Fruit fly (Drosophila melanogaster) whole organism, embryonic: ENCODE data around the gene CG2691.

Experiments
- Ada2b ChIP-seq: fragments of 200-800 bp; sonication (Bioruptor generic); IDR thresholded peaks from 2 replicates; pipeline ENCODE4 v1.3.6; 2022; ENCODE audit warnings: missing biosample characterization, missing genetic modification characterization
- BEAF-32 ChIP-seq: fragments of 200-800 bp; sonication (Bioruptor generic); optimal IDR thresholded peaks from 3 replicates; lab custom pipeline; 2017; ENCODE audit warnings: missing biosample characterization, missing genetic modification characterization, mild to moderate bottlenecking, moderate library complexity, missing genetic modification reagents
- CG10147 ChIP-seq: fragments of 200-800 bp; sonication (Bioruptor generic); optimal IDR thresholded peaks from 2 replicates; lab custom pipeline; 2019; ENCODE audit warnings: missing biosample characterization, mild to moderate bottlenecking, missing genetic modification characterization, moderate library complexity
- CG10979 ChIP-seq: fragments of 200-800 bp; sonication (Bioruptor generic); optimal IDR thresholded peaks from 2 replicates; lab custom pipeline; 2018; ENCODE audit warnings: missing biosample characterization, mild to moderate bottlenecking, missing genetic modification characterization, moderate library complexity
- CG12155 ChIP-seq: fragments of 200-800 bp; sonication (Bioruptor generic); optimal IDR thresholded peaks from 3 replicates; lab custom pipeline; 2016; ENCODE audit warnings: missing biosample characterization, missing genetic modification characterization
- CG12299 ChIP-seq: fragments of 200-800 bp; sonication (Bioruptor generic); optimal IDR thresholded peaks from 2 replicates; lab custom pipeline; 2018; ENCODE audit warnings: missing biosample characterization, mild to moderate bottlenecking, missing genetic modification characterization
- CG12744 ChIP-seq: fragments of 200-800 bp; sonication (Bioruptor generic); optimal IDR thresholded peaks from 2 replicates; lab custom pipeline; 2016; ENCODE audit warnings: missing biosample characterization, missing genetic modification characterization
- CG13287 ChIP-seq: fragments of 200-800 bp; sonication (Bioruptor generic); IDR thresholded peaks from 2 replicates; pipeline ENCODE4 v1.3.6; 2022; ENCODE audit warnings: missing biosample characterization, missing genetic modification characterization; ENCODE audit not compliant: partially characterized antibody
- CG15479 ChIP-seq: fragments of 200-800 bp; sonication (Bioruptor generic); optimal IDR thresholded peaks from 3 replicates; lab custom pipeline; 2019; ENCODE audit warnings: missing biosample characterization, mild to moderate bottlenecking, missing genetic modification characterization, moderate library complexity
- CG1602 ChIP-seq: fragments of 200-800 bp; sonication (Bioruptor generic); optimal IDR thresholded peaks from 3 replicates; lab custom pipeline; 2016; ENCODE audit warnings: missing biosample characterization, missing genetic modification characterization
- CG17802 ChIP-seq: fragments of 200-800 bp; sonication (Bioruptor generic); optimal IDR thresholded peaks from 2 replicates; lab custom pipeline; 2018; ENCODE audit warnings: missing biosample characterization, mild to moderate bottlenecking, missing genetic modification characterization, moderate library complexity
- CG1792 ChIP-seq: fragments of 200-800 bp; sonication (Bioruptor generic); optimal IDR thresholded peaks from 2 replicates; lab custom pipeline; 2016; ENCODE audit warnings: missing biosample characterization, missing genetic modification characterization
- CG2116 ChIP-seq: fragments of 200-800 bp; sonication (Bioruptor generic); optimal IDR thresholded peaks from 3 replicates; lab custom pipeline; 2018; ENCODE audit warnings: missing biosample characterization, mild to moderate bottlenecking, missing genetic modification characterization
- CG2129 ChIP-seq: fragments of 200-800 bp; sonication (Bioruptor generic); IDR thresholded peaks from 2 replicates; pipeline ENCODE4 v1.3.6; 2022; ENCODE audit warnings: missing biosample characterization, missing genetic modification characterization; ENCODE audit not compliant: partially characterized antibody
- CG32532 ChIP-seq: fragments of 200-800 bp; sonication (Bioruptor generic); IDR thresholded peaks from 2 replicates; pipeline ENCODE4 v1.3.6; 2022; ENCODE audit warnings: missing biosample characterization, missing genetic modification characterization
- CG33557 ChIP-seq: fragments of 200-800 bp; sonication (Bioruptor generic); optimal IDR thresholded peaks from 2 replicates; lab custom pipeline; 2019; ENCODE audit warnings: missing biosample characterization, mild to moderate bottlenecking, missing genetic modification characterization, moderate library complexity
- CG7786 ChIP-seq: fragments of 200-800 bp; sonication (Bioruptor generic); optimal IDR thresholded peaks from 2 replicates; lab custom pipeline; 2016; ENCODE audit warnings: missing biosample characterization, missing genetic modification characterization
- CG8359 ChIP-seq: fragments of 200-800 bp; sonication (Bioruptor generic); optimal IDR thresholded peaks from 2 replicates; lab custom pipeline; 2017; ENCODE audit warnings: missing biosample characterization, mild to moderate bottlenecking, missing genetic modification characterization, borderline replicate concordance
- CG9437 ChIP-seq: fragments of 200-800 bp; sonication (Bioruptor generic); optimal IDR thresholded peaks from 2 replicates; lab custom pipeline; 2018; ENCODE audit warnings: missing biosample characterization, mild to moderate bottlenecking, missing genetic modification characterization
- Doc2 ChIP-seq: fragments of 200-800 bp; sonication (Bioruptor generic); IDR thresholded peaks from 2 replicates; pipeline ENCODE4 v1.3.6; 2022; ENCODE audit warnings: missing biosample characterization, missing genetic modification characterization
- E2f2 ChIP-seq: fragments of 200-800 bp; sonication (Bioruptor generic); IDR thresholded peaks from 2 replicates; pipeline ENCODE4 v1.3.6; 2022; ENCODE audit warnings: missing biosample characterization, missing genetic modification characterization
- Eip74EF ChIP-seq, 2 experiments: fragments of 200-800 bp in 1 of 2; fragments of >200 bp in 1 of 2; sonication (Bioruptor generic) in 1 of 2; optimal IDR thresholded peaks; 2 replicates each; lab custom pipeline; 2017 to 2019; ENCODE audit warnings: missing biosample characterization in 2 of 2, missing genetic modification characterization in 2 of 2, mild to moderate bottlenecking in 1 of 2, moderate library complexity in 1 of 2
- Fer1 ChIP-seq: fragments of 200-800 bp; sonication (Bioruptor generic); optimal IDR thresholded peaks from 2 replicates; lab custom pipeline; 2017; ENCODE audit warnings: missing biosample characterization, mild to moderate bottlenecking, missing genetic modification characterization
- Fer3 ChIP-seq: fragments of 200-800 bp; sonication (Bioruptor generic); optimal IDR thresholded peaks from 2 replicates; lab custom pipeline; 2018; ENCODE audit warnings: missing biosample characterization, mild to moderate bottlenecking, missing genetic modification characterization, moderate library complexity
- Hr51 ChIP-seq, 2 experiments: fragments of 200-800 bp; sonication (Bioruptor generic); optimal IDR thresholded peaks; 2 replicates in 1 of 2; 3 replicates in 1 of 2; lab custom pipeline; 2016 to 2018; ENCODE audit warnings: missing biosample characterization in 2 of 2, missing genetic modification characterization in 2 of 2, mild to moderate bottlenecking in 1 of 2, moderate library complexity in 1 of 2
- Hsf ChIP-seq: fragments of 200-800 bp; sonication (Bioruptor generic); optimal IDR thresholded peaks from 3 replicates; lab custom pipeline; 2016; ENCODE audit warnings: missing biosample characterization, missing genetic modification characterization
- MBD-R2 ChIP-seq: fragments of 200-800 bp; sonication (Bioruptor generic); IDR thresholded peaks from 2 replicates; pipeline ENCODE4 v1.3.6; 2022; ENCODE audit warnings: missing biosample characterization, missing genetic modification characterization
- Oaz ChIP-seq: fragments of 200-800 bp; sonication (Bioruptor generic); IDR thresholded peaks from 2 replicates; pipeline ENCODE4 v1.3.6; 2022; ENCODE audit warnings: missing biosample characterization, missing genetic modification characterization
- Opbp ChIP-seq: fragments of 200-800 bp; sonication (Bioruptor generic); IDR thresholded peaks from 3 replicates; pipeline ENCODE4 v1.3.6; 2022; ENCODE audit warnings: missing biosample characterization, missing genetic modification characterization; ENCODE audit not compliant: partially characterized antibody
- Ptx1 ChIP-seq: fragments of 200-800 bp; sonication (Bioruptor generic); IDR thresholded peaks from 2 replicates; pipeline ENCODE4 v1.3.6; 2022; ENCODE audit warnings: missing biosample characterization, missing genetic modification characterization
- Rfx ChIP-seq: fragments of 200-800 bp; sonication (Bioruptor generic); IDR thresholded peaks from 2 replicates; pipeline ENCODE4 v1.3.6; 2022; ENCODE audit warnings: missing biosample characterization, missing genetic modification characterization
- ash1 ChIP-seq: fragments of 200-800 bp; sonication (Bioruptor generic); optimal IDR thresholded peaks from 2 replicates; lab custom pipeline; 2018; ENCODE audit warnings: missing biosample characterization, mild to moderate bottlenecking, missing genetic modification characterization
- btn ChIP-seq: fragments of 200-800 bp; sonication (Bioruptor generic); optimal IDR thresholded peaks from 2 replicates; lab custom pipeline; 2016; ENCODE audit warnings: missing biosample characterization, missing genetic modification characterization
- cad ChIP-seq: fragments of >200 bp; optimal IDR thresholded peaks from 2 replicates; lab custom pipeline; 2017; ENCODE audit warnings: missing biosample characterization, missing genetic modification characterization
- cas ChIP-seq: fragments of 200-800 bp; sonication (Bioruptor generic); IDR thresholded peaks from 2 replicates; pipeline ENCODE4 v1.3.6; 2022; ENCODE audit warnings: missing biosample characterization, missing genetic modification characterization
- chm ChIP-seq: fragments of 200-800 bp; sonication (Bioruptor generic); IDR thresholded peaks from 2 replicates; pipeline ENCODE4 v1.3.6; 2022; ENCODE audit warnings: missing biosample characterization, missing genetic modification characterization
- en ChIP-seq: fragments of 200-800 bp; sonication (Bioruptor generic); optimal IDR thresholded peaks from 2 replicates; lab custom pipeline; 2016; ENCODE audit warnings: missing biosample characterization, missing genetic modification characterization
- esg ChIP-seq: fragments of 200-800 bp; sonication (Bioruptor generic); conservative IDR thresholded peaks from 2 replicates; pipeline ENCODE4 v1.3.6; 2022; ENCODE audit warnings: missing biosample characterization, missing genetic modification characterization
- gem ChIP-seq: fragments of 200-800 bp; sonication (Bioruptor generic); optimal IDR thresholded peaks from 2 replicates; lab custom pipeline; 2019; ENCODE audit warnings: missing biosample characterization, mild to moderate bottlenecking, missing genetic modification characterization, moderate library complexity
- ind ChIP-seq: fragments of 200-800 bp; sonication (Bioruptor generic); optimal IDR thresholded peaks from 3 replicates; lab custom pipeline; 2016; ENCODE audit warnings: missing biosample characterization, missing genetic modification characterization
- lilli ChIP-seq: fragments of 200-800 bp; sonication (Bioruptor generic); optimal IDR thresholded peaks from 3 replicates; lab custom pipeline; 2016; ENCODE audit warnings: missing biosample characterization, missing genetic modification characterization
- otp ChIP-seq: fragments of 200-800 bp; sonication (Bioruptor generic); IDR thresholded peaks from 3 replicates; pipeline ENCODE4, ENCODE4 v1.3.6; 2022; ENCODE audit warnings: missing biosample characterization, missing genetic modification characterization
- prd ChIP-seq, 3 experiments: fragments of >200 bp in 2 of 3; fragments of 200-800 bp in 1 of 3; sonication (Bioruptor generic) in 1 of 3; optimal IDR thresholded peaks in 2 of 3; IDR thresholded peaks in 1 of 3; 2 replicates in 2 of 3; 3 replicates in 1 of 3; pipeline versions ENCODE4 v1.3.6 to Lab custom; 2017 to 2022; ENCODE audit warnings: missing biosample characterization in 1 of 3, missing genetic modification characterization in 1 of 3
- pzg ChIP-seq: fragments of 200-800 bp; sonication (Bioruptor generic); optimal IDR thresholded peaks from 3 replicates; lab custom pipeline; 2018; ENCODE audit warnings: missing biosample characterization, mild to moderate bottlenecking, missing genetic modification characterization, moderate library complexity
- scrt ChIP-seq: fragments of 200-800 bp; sonication (Bioruptor generic); optimal IDR thresholded peaks from 2 replicates; lab custom pipeline; 2018; ENCODE audit warnings: missing biosample characterization, mild to moderate bottlenecking, missing genetic modification characterization, moderate library complexity
- sisA ChIP-seq: fragments of 200-800 bp; sonication (Bioruptor generic); IDR thresholded peaks from 2 replicates; pipeline ENCODE4 v1.3.6; 2022; ENCODE audit warnings: missing biosample characterization, missing genetic modification characterization
- so ChIP-seq: fragments of 200-800 bp; sonication (Bioruptor generic); IDR thresholded peaks from 3 replicates; pipeline ENCODE4 v1.3.6; 2022; ENCODE audit warnings: missing biosample characterization, missing genetic modification characterization
- tgo ChIP-seq: fragments of 200-800 bp; sonication (Bioruptor generic); IDR thresholded peaks from 3 replicates; pipeline ENCODE4 v1.3.6; 2022; ENCODE audit warnings: missing biosample characterization, missing genetic modification characterization
- vnd ChIP-seq: fragments of 200-800 bp; sonication (Bioruptor generic); IDR thresholded peaks from 3 replicates; pipeline ENCODE4 v1.3.6; 2022; ENCODE audit warnings: missing biosample characterization, missing genetic modification characterization; ENCODE audit not compliant: partially characterized antibody
- zfh2 ChIP-seq: fragments of 200-800 bp; sonication (Bioruptor generic); optimal IDR thresholded peaks from 2 replicates; lab custom pipeline; 2016; ENCODE audit warnings: missing biosample characterization, missing genetic modification characterization

CG2691 gene

DNA sequence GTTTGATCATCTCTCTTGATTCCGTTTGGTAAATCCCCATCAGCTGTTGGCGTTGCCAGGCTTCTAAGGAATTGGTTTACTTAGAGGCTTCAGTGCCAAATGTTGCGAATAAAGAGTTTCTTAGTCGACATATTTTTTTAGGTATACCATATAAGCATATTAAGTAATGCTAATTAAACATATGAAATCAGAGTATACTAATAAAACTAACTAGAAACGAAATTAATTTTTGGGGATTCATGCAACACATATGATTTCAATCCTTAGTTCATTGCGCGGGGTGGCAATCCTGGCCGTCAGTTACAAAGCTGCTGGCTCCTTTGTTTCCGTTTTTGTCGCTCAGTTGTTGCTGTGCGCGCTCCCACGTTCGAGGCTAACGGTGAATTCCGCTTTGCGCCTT, 45.2 kb upstream of the CG2691 start, which contains the start of gene CG15760 (continued):
- TF ChIP-seq CG12299 (no peak), Hsf (no peak), CG7786 (GFP tag; lab: Kevin White, UChicago) (no peak), Rfx (GFP tag; lab: Robert Waterston, UW) (0 out of 2 replicates have a peak, but pooled peaks have one; percentile 11), CG32532 (no peak), Hr51 (GFP tag; optimal IDR thresholded peaks at IDR 0.05; lab: Kevin White, UChicago) (no peak), E2f2 (GFP tag; lab: Robert Waterston, UW) (0 out of 2 replicates have a peak, but pooled peaks have one; percentile 9), zfh2 (GFP tag; lab: Kevin White, UChicago) (no peak), cas (GFP tag; lab: Robert Waterston, UW) (no peak), Ada2b (GFP tag; lab: Robert Waterston, UW) (no peak), tgo (GFP tag; lab: Robert Waterston, UW) (no peak), CG12744 (GFP tag; lab: Kevin White, UChicago) (no peak), pzg (peak; percentile 17), so (GFP tag; lab: Robert Waterston, UW) (no peak), prd (optimal IDR thresholded peaks at IDR 0.05; lab: Kevin White, UChicago) (no peak), prd (GFP tag; IDR thresholded peaks at IDR 0.05; lab: Robert Waterston, UW) (no peak), CG8359 (no peak), CG10147 (GFP tag; lab: Kevin White, UChicago) (no peak), gem (no peak), CG17802 (no peak), Opbp (GFP tag; lab: Robert Waterston, UW) (no peak), Fer1 (peak; percentile 35), MBD-R2 (GFP tag; lab: Robert Waterston, UW) (no peak), CG2116 (GFP tag; lab: Kevin White, UChicago) (peak; percentile 29), esg (no peak), lilli (GFP tag; lab: Kevin White, UChicago) (peak; percentile 22), CG13287 (GFP tag; lab: Robert Waterston, UW) (no peak), CG9437 (GFP tag; lab: Kevin White, UChicago) (no peak), en (GFP tag; lab: Kevin White, UChicago) (no peak), otp (GFP tag; lab: Robert Waterston, UW) (no peak), CG33557 (no peak), vnd (GFP tag; lab: Robert Waterston, UW) (no peak), ash1 (GFP tag; lab: Kevin White, UChicago) (no peak), btn (no peak), scrt (peak; percentile 36), Eip74EF (GFP tag; optimal IDR thresholded peaks at IDR 0.05; lab: Kevin White, UChicago) (no peak), CG12155 (GFP tag; lab: Kevin White, UChicago) (no peak), CG1792 (no peak), cad (GFP tag; lab: Kevin White, UChicago) (no peak), BEAF-32 (GFP tag; lab: Kevin White, UChicago) (peak; percentile 4), CG10979 (tag; lab: Kevin White, UChicago) (no peak), Ptx1 (no peak), CG2129 (GFP tag; lab: Robert Waterston, UW) (no peak), CG1602 (no peak), chm (no peak), CG15479 (GFP tag; lab: Kevin White, UChicago) (no peak), sisA (GFP tag; lab: Robert Waterston, UW) (no peak), Fer3 (no peak), ind (GFP tag; lab: Kevin White, UChicago) (no peak), Doc2 (no peak), Oaz (GFP tag; lab: Robert Waterston, UW) (no peak)
